Fruit fly (Drosophila melanogaster) S2 (cell line): Measurements from ENCODE around the gene CG4960.

Experiments used
- CG8478 ChIP-seq: fragments of >200 bp; optimal IDR thresholded peaks from 2 replicates; lab custom pipeline; 2018
- CTCF ChIP-seq, 2 experiments: fragments of >200 bp; optimal IDR thresholded peaks; 2 replicates each; lab custom pipeline; 2018

Gene CG4960

dm6 chr3R:25787198-25787597, at the start of gene CG4960:
CG4960 (minus strand) TSS chr3R:25787298.
- TF ChIP-seq CG8478 (lab: Kevin White, UChicago): no peak
- no peak for TF ChIP-seq CTCF (optimal IDR thresholded peaks at IDR 0.05; lab: Kevin White, UChicago)

DNA sequence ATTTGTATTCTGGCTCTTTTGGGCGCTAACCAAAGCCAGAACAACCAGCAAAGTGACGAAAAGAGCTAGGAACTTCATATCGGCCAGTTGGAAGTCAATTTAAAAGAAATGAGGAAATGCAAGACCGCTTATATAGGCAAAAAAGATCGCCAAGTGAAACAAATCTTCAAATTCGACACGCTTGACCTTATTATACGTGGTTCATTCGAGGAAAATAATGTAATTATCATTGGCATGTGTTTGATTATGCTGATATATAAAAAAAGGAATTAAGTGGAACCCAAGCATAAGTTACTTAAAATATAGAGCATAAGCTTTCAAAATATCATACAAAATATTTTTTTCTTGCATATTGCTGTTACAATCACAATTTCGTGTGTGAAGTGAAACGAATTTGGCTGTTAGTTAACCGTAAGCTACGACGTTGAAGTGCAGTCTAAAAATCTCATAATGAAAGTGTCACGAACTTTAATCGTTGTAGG, 44.7 kb upstream of the CG4960 start, which contains the start of the genes Mst57Da and alpha4GT2:
Mst57Da (minus strand) TSS at position 101 of the 482 bp plus-strand sequence.
alpha4GT2 (plus strand) TSS at position 432 of the 482 bp plus-strand sequence.
- TF ChIP-seq CTCF (optimal IDR thresholded peaks at IDR 0.05; lab: Kevin White, UChicago): no peak
- no peak for TF ChIP-seq CG8478 (lab: Kevin White, UChicago)

dm6 chr3R:25830814-25831213, 43.7 kb upstream of the CG4960 start, which contains the start of gene Mst57Db:
Mst57Db (minus strand) TSS chr3R:25830914.
- TF ChIP-seq CG8478 (lab: Kevin White, UChicago): no peak
- TF ChIP-seq CTCF (optimal IDR thresholded peaks at IDR 0.05; lab: Kevin White, UChicago): no peak

- no peak for TF ChIP-seq CTCF (optimal IDR thresholded peaks at IDR 0.05; lab: Kevin White, UChicago)
- no peak for TF ChIP-seq CG8478 (lab: Kevin White, UChicago)
These were observed 43.0 kb upstream of the CG4960 start, which contains the start of gene Sfp96F for dm6 chr3R:25830128-25830527. Sfp96F (minus strand) TSS chr3R:25830228.

dm6 chr3R:25829598-25829997, 42.5 kb upstream of the CG4960 start, which contains the start of gene Mst57Dc:
Mst57Dc (minus strand) TSS chr3R:25829698.
- TF ChIP-seq CTCF (optimal IDR thresholded peaks at IDR 0.05; lab: Kevin White, UChicago) (no peak), CG8478 (lab: Kevin White, UChicago) (no peak)

DNA sequence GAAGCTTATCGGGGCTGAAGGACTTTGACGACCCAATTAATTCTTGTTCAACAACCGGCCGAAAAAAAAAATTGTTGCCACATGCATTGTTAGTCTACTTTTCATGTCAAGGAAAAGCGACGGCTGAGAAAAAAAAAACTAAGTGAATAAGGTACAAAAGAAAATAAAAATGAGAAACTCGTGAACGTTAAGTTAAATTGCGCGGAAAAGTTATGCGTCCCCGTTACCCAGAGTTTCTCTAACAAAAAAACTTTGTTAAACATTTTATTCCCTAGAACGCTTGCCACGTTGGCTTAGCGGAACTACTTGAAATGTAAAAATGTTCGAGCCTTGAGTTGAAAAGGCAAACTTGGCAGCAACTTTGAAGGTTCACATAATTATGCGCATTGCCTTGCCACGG, 28.1 kb upstream of the CG4960 start, which contains the start of gene CG14354:
CG14354 (plus strand) TSS at position 301 of the 400 bp plus-strand sequence.
- no peak for TF ChIP-seq CG8478 (lab: Kevin White, UChicago)
- no peak for TF ChIP-seq CTCF (optimal IDR thresholded peaks at IDR 0.05; lab: Kevin White, UChicago)

DNA sequence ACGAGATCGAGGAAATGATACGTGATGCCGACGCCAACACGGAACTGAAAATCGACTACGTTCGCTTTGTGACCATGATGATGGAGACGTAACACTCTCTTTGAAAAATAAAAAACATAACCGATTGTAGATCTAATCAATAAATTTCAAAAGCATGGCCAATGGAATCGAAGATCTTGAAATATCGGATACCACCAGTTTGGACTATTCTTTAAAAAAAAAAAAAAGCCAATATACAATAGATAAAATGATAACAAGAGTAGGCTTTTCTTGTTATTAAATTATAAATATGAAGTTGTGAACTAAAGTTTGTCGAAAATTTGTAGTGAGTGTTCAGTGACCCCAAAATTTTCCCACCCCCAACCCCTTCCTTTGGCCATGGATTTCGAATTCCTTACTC, 24.5 kb upstream of the CG4960 start, which contains the start of the genes Acam and CG17770:
Acam (plus strand) TSS at position 301 of the 400 bp plus-strand sequence.
CG17770 (plus strand) TSS at position 301 of the 400 bp plus-strand sequence.
- no peak for TF ChIP-seq CTCF (optimal IDR thresholded peaks at IDR 0.05; lab: Kevin White, UChicago)
- no peak for TF ChIP-seq CG8478 (lab: Kevin White, UChicago)

DNA sequence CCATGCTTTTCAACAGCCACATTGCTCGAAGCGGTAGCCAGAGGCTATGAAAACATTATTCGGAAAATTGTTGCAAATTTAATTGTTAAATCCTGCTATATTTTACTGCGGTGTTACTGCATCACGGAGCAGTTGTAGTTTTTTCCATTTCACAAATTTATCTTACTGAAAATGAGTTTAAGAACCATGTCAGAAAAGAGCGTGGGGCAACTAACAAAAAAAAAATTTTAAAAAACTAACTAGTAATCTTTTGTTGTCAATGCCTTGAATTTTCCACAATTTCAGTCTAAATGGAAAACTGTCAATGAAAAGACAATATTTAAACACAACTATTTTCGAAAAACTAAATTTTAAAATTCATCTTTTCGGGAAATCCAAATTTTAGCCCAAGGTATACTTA, 23.7 kb upstream of the CG4960 start, which contains the start of gene CG5024:
CG5024 (plus strand) TSS at position 301 of the 400 bp plus-strand sequence.
- no peak for TF ChIP-seq CTCF (optimal IDR thresholded peaks at IDR 0.05; lab: Kevin White, UChicago)
- TF ChIP-seq CG8478 (lab: Kevin White, UChicago): no peak

DNA sequence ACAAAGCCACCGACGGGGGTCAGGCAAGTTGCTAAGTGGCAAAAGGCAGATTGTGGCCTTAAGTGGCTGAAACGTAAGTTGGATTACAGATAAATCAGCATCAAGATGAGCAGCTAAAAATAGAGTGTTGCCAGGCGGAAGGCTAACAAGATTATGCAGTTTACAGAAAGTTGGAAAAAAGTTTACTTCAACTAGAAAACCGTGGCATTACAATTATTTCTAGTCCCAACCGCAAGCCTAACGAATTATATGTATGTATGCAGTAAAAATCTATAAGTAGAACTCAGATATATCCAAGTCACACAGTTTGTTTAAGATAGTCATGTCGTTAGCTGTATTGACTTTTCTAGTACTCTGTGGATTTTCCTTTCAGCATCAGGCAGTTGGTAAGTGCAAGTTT, 19.0 kb upstream of the CG4960 start, which contains the start of gene BG642167:
BG642167 (plus strand) TSS at position 301 of the 400 bp plus-strand sequence.
- no peak for TF ChIP-seq CG8478 (lab: Kevin White, UChicago)
- no peak for TF ChIP-seq CTCF (optimal IDR thresholded peaks at IDR 0.05; lab: Kevin White, UChicago)

DNA sequence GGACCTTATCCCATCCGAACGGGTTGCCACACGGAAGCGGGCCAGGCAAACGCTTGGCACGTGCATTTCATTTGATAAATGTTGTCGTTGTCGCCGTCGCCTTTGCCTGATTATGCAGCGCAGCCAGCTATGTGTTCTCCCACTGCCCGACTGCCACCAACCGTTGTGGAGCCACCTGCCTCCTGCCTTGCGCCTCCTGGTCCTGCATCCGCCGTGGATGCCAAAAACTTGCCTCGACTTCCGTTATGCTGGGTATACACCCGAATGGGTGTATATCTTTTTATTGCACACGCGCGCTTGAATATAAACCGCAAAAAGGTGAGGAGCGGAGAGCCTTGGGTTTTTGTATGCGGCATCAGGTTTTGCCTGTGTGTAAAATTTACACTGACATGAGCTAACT, 4.7 kb upstream of the CG4960 start:
- no peak for TF ChIP-seq CTCF (optimal IDR thresholded peaks at IDR 0.05; lab: Kevin White, UChicago)
- TF ChIP-seq CG8478 (lab: Kevin White, UChicago): no peak

dm6 chr3R:25790371-25790770, 3.3 kb upstream of the CG4960 start, which contains the start of gene CG31093:
CG31093 (minus strand) TSS chr3R:25790471.
- TF ChIP-seq CG8478 (lab: Kevin White, UChicago) (no peak), CTCF (optimal IDR thresholded peaks at IDR 0.05; lab: Kevin White, UChicago) (no peak)

- no peak for TF ChIP-seq CTCF (optimal IDR thresholded peaks at IDR 0.05; lab: Kevin White, UChicago)
These were observed 2.3 kb upstream of the CG4960 start, which contains the start of gene CG31380 for dm6 chr3R:25789355-25789754. CG31380 (minus strand) TSS chr3R:25789455.

dm6 chr3R:25782855-25783424, 4.2 kb downstream of the CG4960 start:
- TF ChIP-seq CG8478 (lab: Kevin White, UChicago) (no peak), CTCF (optimal IDR thresholded peaks at IDR 0.05; lab: Kevin White, UChicago) (no peak)

dm6 chr3R:25778205-25778604, 8.9 kb downstream of the CG4960 start, which contains the start of gene CG4956:
CG4956 (minus strand) TSS chr3R:25778305.
- no peak for TF ChIP-seq CG8478 (lab: Kevin White, UChicago)
- TF ChIP-seq CTCF (optimal IDR thresholded peaks at IDR 0.05; lab: Kevin White, UChicago): no peak

dm6 chr3R:25777098-25777497, 10.0 kb downstream of the CG4960 start, which contains the start of gene CG17195:
CG17195 (minus strand) TSS chr3R:25777198.
- no peak for TF ChIP-seq CTCF (optimal IDR thresholded peaks at IDR 0.05; lab: Kevin White, UChicago)
- no peak for TF ChIP-seq CG8478 (lab: Kevin White, UChicago)
